Worm (Caenorhabditis elegans) whole organism, L1 larva: Measurements from ENCODE around the gene K10D11.7.

Experiments
- C16A3.4 ChIP-seq: fragments of 150-350 bp; optimal IDR thresholded peaks from 2 replicates; lab custom pipeline; 2014; ENCODE audit warnings: missing biosample characterization, missing genetic modification characterization
- C34B4.2 ChIP-seq: sonication (generic microtip); optimal IDR thresholded peaks from 2 replicates; lab custom pipeline; 2017; ENCODE audit warnings: mild to moderate bottlenecking, missing genetic modification characterization, missing compliant biosample characterization
- alr-1 ChIP-seq: fragments of 200-800 bp; sonication (Bioruptor generic); optimal IDR thresholded peaks from 2 replicates; lab custom pipeline; 2018; ENCODE audit warnings: borderline replicate concordance, mild to moderate bottlenecking, missing genetic modification characterization, missing compliant biosample characterization
- blmp-1 ChIP-seq: fragments of 150-350 bp; optimal IDR thresholded peaks from 2 replicates; lab custom pipeline; 2014; ENCODE audit warnings: missing biosample characterization, missing genetic modification characterization
- ceh-88 ChIP-seq: fragments of 200-800 bp; sonication (Bioruptor generic); IDR thresholded peaks from 2 replicates; pipeline ENCODE4 v1.3.6; 2022; ENCODE audit warnings: missing genetic modification characterization, missing compliant biosample characterization
- ceh-90 ChIP-seq: sonication (generic microtip); optimal IDR thresholded peaks from 2 replicates; lab custom pipeline; 2016; ENCODE audit warnings: missing genetic modification characterization, missing compliant biosample characterization
- ces-1 ChIP-seq: fragments of 150-350 bp; optimal IDR thresholded peaks from 2 replicates; lab custom pipeline; 2014; ENCODE audit warnings: missing biosample characterization, missing genetic modification reagents, missing genetic modification characterization
- dpl-1 ChIP-seq, 3 experiments: fragments of 150-350 bp in 2 of 3; sonication (generic microtip) in 1 of 3; optimal IDR thresholded peaks; 2 replicates each; lab custom pipeline; 2014 to 2017; ENCODE audit warnings: missing biosample characterization in 3 of 3, missing genetic modification characterization in 3 of 3, missing genetic modification reagents in 3 of 3
- dsc-1 ChIP-seq: sonication (generic microtip); optimal IDR thresholded peaks from 2 replicates; lab custom pipeline; 2016; ENCODE audit warnings: mild to moderate bottlenecking, missing genetic modification characterization, missing compliant biosample characterization
- efl-1 ChIP-seq, 4 experiments: fragments of 150-350 bp; optimal IDR thresholded peaks in 3 of 4; peaks in 1 of 4; 1 replicate in 1 of 4; 2 replicates in 3 of 4; lab custom pipeline; 2014; ENCODE audit warnings: missing biosample characterization in 2 of 4, missing genetic modification characterization in 2 of 4, missing genetic modification reagents in 2 of 4
- efl-3 ChIP-seq: fragments of 200-800 bp; sonication (Bioruptor generic); optimal IDR thresholded peaks from 2 replicates; lab custom pipeline; 2018; ENCODE audit warnings: mild to moderate bottlenecking, missing genetic modification characterization, missing compliant biosample characterization
- egl-27 ChIP-seq, 2 experiments: fragments of 150-350 bp in 1 of 2; sonication (generic microtip); optimal IDR thresholded peaks; 3 replicates each; lab custom pipeline; 2017 to 2018; ENCODE audit warnings: missing biosample characterization in 2 of 2, missing genetic modification characterization in 2 of 2, missing genetic modification reagents in 2 of 2
- elt-2 ChIP-seq: sonication (generic microtip); optimal IDR thresholded peaks from 2 replicates; lab custom pipeline; 2016; ENCODE audit warnings: missing genetic modification characterization, mild to moderate bottlenecking, inconsistent platforms, missing compliant biosample characterization, missing genetic modification reagents
- ets-5 ChIP-seq: fragments of 200-800 bp; sonication (Bioruptor generic); IDR thresholded peaks from 2 replicates; pipeline ENCODE4 v1.3.6; 2022; ENCODE audit warnings: missing genetic modification characterization, missing compliant biosample characterization
- fos-1 ChIP-seq: fragments of 150-350 bp; optimal IDR thresholded peaks from 2 replicates; lab custom pipeline; 2014; ENCODE audit warnings: missing biosample characterization, missing genetic modification characterization
- hlh-17 ChIP-seq: fragments of 200-800 bp; sonication (Bioruptor generic); optimal IDR thresholded peaks from 2 replicates; lab custom pipeline; 2018; ENCODE audit warnings: missing genetic modification characterization, mild to moderate bottlenecking, missing compliant biosample characterization, moderate library complexity, borderline replicate concordance
- irx-1 ChIP-seq: sonication (generic microtip); optimal IDR thresholded peaks from 2 replicates; lab custom pipeline; 2016; ENCODE audit warnings: missing genetic modification characterization, missing compliant biosample characterization
- isw-1 ChIP-seq: fragments of 200-800 bp; sonication (Bioruptor generic); IDR thresholded peaks from 2 replicates; pipeline ENCODE4 v1.3.6; 2022; ENCODE audit warnings: missing genetic modification characterization, missing compliant biosample characterization
- lin-14 ChIP-seq: fragments of 200-800 bp; sonication (Bioruptor generic); optimal IDR thresholded peaks from 2 replicates; lab custom pipeline; 2018; ENCODE audit warnings: mild to moderate bottlenecking, missing genetic modification characterization, moderate library complexity, missing compliant biosample characterization
- lin-35 ChIP-seq, 2 experiments: fragments of 150-350 bp; optimal IDR thresholded peaks; 2 replicates each; lab custom pipeline; 2014; ENCODE audit warnings: missing biosample characterization in 2 of 2, missing genetic modification characterization in 2 of 2, missing genetic modification reagents in 2 of 2
- lin-39 ChIP-seq: fragments of 150-350 bp; optimal IDR thresholded peaks from 2 replicates; lab custom pipeline; 2014; ENCODE audit warnings: missing biosample characterization, missing genetic modification reagents, missing genetic modification characterization
- lsy-2 ChIP-seq, 2 experiments: fragments of 150-350 bp; optimal IDR thresholded peaks; 2 replicates each; lab custom pipeline; 2014; ENCODE audit warnings: missing biosample characterization in 2 of 2, missing genetic modification characterization in 2 of 2
- nhr-11 ChIP-seq: fragments of 150-350 bp; optimal IDR thresholded peaks from 2 replicates; lab custom pipeline; 2014; ENCODE audit warnings: missing biosample characterization, missing genetic modification characterization
- nhr-28 ChIP-seq: fragments of 150-350 bp; optimal IDR thresholded peaks from 2 replicates; lab custom pipeline; 2014; ENCODE audit warnings: missing biosample characterization, missing genetic modification characterization
- nhr-47 ChIP-seq: sonication (generic microtip); optimal IDR thresholded peaks from 2 replicates; lab custom pipeline; 2016; ENCODE audit warnings: mild to moderate bottlenecking, missing genetic modification characterization, moderate library complexity, missing compliant biosample characterization
- nhr-71 ChIP-seq: sonication (generic microtip); optimal IDR thresholded peaks from 2 replicates; lab custom pipeline; 2016; ENCODE audit warnings: mild to moderate bottlenecking, missing genetic modification characterization, moderate library complexity, missing compliant biosample characterization
- nhr-77 ChIP-seq: fragments of 150-350 bp; optimal IDR thresholded peaks from 2 replicates; lab custom pipeline; 2014; ENCODE audit warnings: missing biosample characterization, missing genetic modification characterization
- nhr-90 ChIP-seq: sonication (generic microtip); optimal IDR thresholded peaks from 2 replicates; lab custom pipeline; 2016; ENCODE audit warnings: mild to moderate bottlenecking, missing genetic modification characterization, missing compliant biosample characterization; ENCODE audit not compliant: poor library complexity
- rnt-1 ChIP-seq: sonication (generic microtip); optimal IDR thresholded peaks from 2 replicates; lab custom pipeline; 2016; ENCODE audit warnings: mild to moderate bottlenecking, missing genetic modification characterization, moderate library complexity, missing compliant biosample characterization
- skn-1 ChIP-seq: fragments of 150-350 bp; optimal IDR thresholded peaks from 2 replicates; lab custom pipeline; 2014; ENCODE audit warnings: missing biosample characterization, missing genetic modification characterization
- snu-23 ChIP-seq: sonication (generic microtip); optimal IDR thresholded peaks from 2 replicates; lab custom pipeline; 2016; ENCODE audit warnings: missing genetic modification characterization, missing compliant biosample characterization
- tlp-1 ChIP-seq: fragments of 150-350 bp; optimal IDR thresholded peaks from 2 replicates; lab custom pipeline; 2014; ENCODE audit warnings: missing biosample characterization, missing genetic modification characterization
- unc-86 ChIP-seq: sonication (generic microtip); optimal IDR thresholded peaks from 2 replicates; lab custom pipeline; 2016; ENCODE audit warnings: missing genetic modification characterization, missing compliant biosample characterization
- unc-98 ChIP-seq: fragments of 200-800 bp; sonication (Bioruptor generic); IDR thresholded peaks from 2 replicates; pipeline ENCODE4 v1.3.6; 2022; ENCODE audit warnings: missing genetic modification characterization, missing compliant biosample characterization
- xbp-1 ChIP-seq: sonication (generic microtip); optimal IDR thresholded peaks from 2 replicates; lab custom pipeline; 2016; ENCODE audit warnings: missing genetic modification characterization, missing compliant biosample characterization
- ztf-4 ChIP-seq: fragments of 150-350 bp; optimal IDR thresholded peaks from 2 replicates; lab custom pipeline; 2014; ENCODE audit warnings: missing biosample characterization, missing genetic modification characterization

K10D11.7 gene

ce11 chrIV:13036835-13037234 lies 41.0 kb upstream of the K10D11.7 start:
- TF ChIP-seq dpl-1 (GFP tag; optimal IDR thresholded peaks at IDR 0.05; lab: Kevin White, UChicago) (no peak), blmp-1 (tag; lab: Kevin White, UChicago) (peak; percentile 7)

- TF ChIP-seq nhr-77 (tag; lab: Kevin White, UChicago) = no peak
- TF ChIP-seq efl-1 (optimal IDR thresholded peaks at IDR 0.05; lab: Kevin White, UChicago) = no peak
- TF ChIP-seq efl-1 (GFP tag; optimal IDR thresholded peaks at IDR 0.05 in 1 of 2; lab: Kevin White, UChicago) = peak in 1 of 2 experiments; percentile 64
These were observed 39.5 kb upstream of the K10D11.7 start for ce11 chrIV:13035302-13035701.

- TF ChIP-seq dsc-1 (tag; lab: Kevin White, UChicago) (peak; percentile 20), nhr-47 (tag; lab: Kevin White, UChicago) (peak; percentile 22), efl-3 (GFP tag; lab: Kevin White, UChicago) (no peak), ces-1 (no peak), ceh-88 (no peak)
- TF ChIP-seq, all 84 proteins: peak for 2
These were observed 37.7 kb upstream of the K10D11.7 start for ce11 chrIV:13033516-13033915.

DNA sequence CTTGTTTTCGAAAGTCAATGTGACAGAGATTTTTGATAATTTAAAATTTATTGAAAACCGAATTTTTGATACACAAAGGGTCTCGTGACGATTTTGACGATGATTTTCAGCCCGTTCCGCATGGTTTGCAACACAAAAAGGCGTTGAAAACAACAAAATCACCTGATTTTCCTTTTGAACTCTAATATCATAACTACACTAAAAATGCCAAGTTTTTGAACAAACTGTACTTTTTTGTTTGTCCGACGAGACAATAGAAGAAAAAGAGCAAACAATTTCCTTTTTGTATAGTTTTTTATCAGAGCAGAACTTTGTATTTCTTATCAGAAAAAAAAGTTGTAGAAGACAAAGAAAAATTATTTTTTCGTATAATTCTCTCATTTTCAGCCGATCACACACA lies 36.4 kb upstream of the K10D11.7 start:
- TF ChIP-seq elt-2 (tag; lab: Kevin White, UChicago) (peak; percentile 8), lin-35 (GFP tag; optimal IDR thresholded peaks at IDR 0.05; lab: Kevin White, UChicago) (peak in 1 of 2 experiments; percentile 24), nhr-90 (tag; lab: Kevin White, UChicago) (no peak), alr-1 (no peak), nhr-71 (tag; lab: Kevin White, UChicago) (no peak), efl-1 (optimal IDR thresholded peaks at IDR 0.05; lab: Kevin White, UChicago) (no peak), efl-1 (GFP tag; optimal IDR thresholded peaks at IDR 0.05 in 1 of 2; lab: Kevin White, UChicago) (peak in 1 of 2 experiments; percentile 77), blmp-1 (tag; lab: Kevin White, UChicago) (no peak), hlh-17 (GFP tag; lab: Kevin White, UChicago) (no peak)

ce11 chrIV:13030467-13031299 lies 34.9 kb upstream of the K10D11.7 start:
- no peak for TF ChIP-seq efl-1 (optimal IDR thresholded peaks at IDR 0.05; lab: Kevin White, UChicago)
- TF ChIP-seq efl-1 (GFP tag; optimal IDR thresholded peaks at IDR 0.05 in 1 of 2; lab: Kevin White, UChicago) = peak in 1 of 2 experiments; percentile 55
- TF ChIP-seq C34B4.2 (tag; lab: Kevin White, UChicago) = no peak
- no peak for TF ChIP-seq C16A3.4 (tag; lab: Kevin White, UChicago)

- TF ChIP-seq lin-14 (peak; percentile 82), unc-98 (no peak), C34B4.2 (tag; lab: Kevin White, UChicago) (no peak), tlp-1 (tag; lab: Kevin White, UChicago) (no peak), skn-1 (no peak), xbp-1 (tag; lab: Kevin White, UChicago) (no peak), C16A3.4 (tag; lab: Kevin White, UChicago) (peak; percentile 3), snu-23 (GFP tag; lab: Kevin White, UChicago) (peak; percentile 21), ztf-4 (tag; lab: Kevin White, UChicago) (no peak), nhr-28 (tag; lab: Kevin White, UChicago) (no peak), rnt-1 (tag; lab: Kevin White, UChicago) (peak; percentile 21), isw-1 (no peak), lin-39 (tag; lab: Kevin White, UChicago) (no peak), ets-5 (GFP tag; lab: Robert Waterston, UW) (no peak), egl-27 (tag; optimal IDR thresholded peaks at IDR 0.05; lab: Kevin White, UChicago) (no peak), nhr-47 (tag; lab: Kevin White, UChicago) (peak; percentile 22), lsy-2 (tag; optimal IDR thresholded peaks at IDR 0.05; lab: Kevin White, UChicago) (peak in 1 of 2 experiments; percentile 11), ceh-90 (tag; lab: Kevin White, UChicago) (no peak), ceh-88 (no peak), unc-86 (tag; lab: Kevin White, UChicago) (no peak), irx-1 (tag; lab: Kevin White, UChicago) (no peak), efl-1 (optimal IDR thresholded peaks at IDR 0.05; lab: Kevin White, UChicago) (peak in 1 of 2 experiments; percentile 3), efl-1 (GFP tag; optimal IDR thresholded peaks at IDR 0.05 in 1 of 2; lab: Kevin White, UChicago) (peak in 1 of 2 experiments; percentile 77), lin-35 (GFP tag; optimal IDR thresholded peaks at IDR 0.05; lab: Kevin White, UChicago) (peak; percentile 17 to 19), fos-1 (tag; lab: Kevin White, UChicago) (no peak), nhr-11 (tag; lab: Kevin White, UChicago) (no peak)
These were observed 34.1 kb upstream of the K10D11.7 start for ce11 chrIV:13029674-13030466.
